Fruit fly (Drosophila melanogaster) whole organism, embryonic: ENCODE data around the gene CG14401.

Experiments used
- Adf1 ChIP-seq: fragments of 200-800 bp; sonication (Bioruptor generic); IDR thresholded peaks from 2 replicates; pipeline ENCODE4 v1.3.6; 2022; ENCODE audit warnings: missing biosample characterization, missing genetic modification characterization
- Atf6 ChIP-seq: fragments of 200-800 bp; sonication (Bioruptor generic); IDR thresholded peaks from 2 replicates; pipeline ENCODE4 v1.3.6; 2022; ENCODE audit warnings: missing biosample characterization, missing genetic modification characterization
- B-H2 ChIP-seq: fragments of 200-800 bp; sonication (Bioruptor generic); optimal IDR thresholded peaks from 2 replicates; lab custom pipeline; 2018; ENCODE audit warnings: missing biosample characterization, mild to moderate bottlenecking, missing genetic modification characterization
- CG10462 ChIP-seq: fragments of 200-800 bp; sonication (Bioruptor generic); optimal IDR thresholded peaks from 2 replicates; lab custom pipeline; 2016; ENCODE audit warnings: missing biosample characterization, missing genetic modification characterization
- CG10543 ChIP-seq: fragments of 200-800 bp; sonication (Bioruptor generic); optimal IDR thresholded peaks from 3 replicates; lab custom pipeline; 2017; ENCODE audit warnings: missing biosample characterization, mild to moderate bottlenecking, missing genetic modification characterization, moderate library complexity
- CG11723 ChIP-seq: fragments of 200-800 bp; sonication (Bioruptor generic); optimal IDR thresholded peaks from 2 replicates; lab custom pipeline; 2017; ENCODE audit warnings: missing biosample characterization, mild to moderate bottlenecking, missing genetic modification characterization
- CG12104 ChIP-seq: fragments of 200-800 bp; sonication (Bioruptor generic); optimal IDR thresholded peaks from 3 replicates; lab custom pipeline; 2016; ENCODE audit warnings: missing biosample characterization, missing genetic modification characterization
- CG12219 ChIP-seq: fragments of 200-800 bp; sonication (Bioruptor generic); optimal IDR thresholded peaks from 3 replicates; lab custom pipeline; 2018; ENCODE audit warnings: missing biosample characterization, mild to moderate bottlenecking, missing genetic modification characterization
- CG1233 ChIP-seq: fragments of 200-800 bp; sonication (Bioruptor generic); optimal IDR thresholded peaks from 4 replicates; lab custom pipeline; 2018; ENCODE audit warnings: missing biosample characterization, mild to moderate bottlenecking, missing genetic modification characterization
- CG13123 ChIP-seq: fragments of 200-800 bp; sonication (Bioruptor generic); optimal IDR thresholded peaks from 2 replicates; lab custom pipeline; 2016; ENCODE audit warnings: missing biosample characterization, missing genetic modification characterization
- CG15514 ChIP-seq: fragments of 200-800 bp; sonication (Bioruptor generic); optimal IDR thresholded peaks from 3 replicates; lab custom pipeline; 2017; ENCODE audit warnings: missing biosample characterization, missing genetic modification characterization, mild to moderate bottlenecking, moderate library complexity, missing genetic modification reagents
- CG17612 ChIP-seq: fragments of 200-800 bp; sonication (Bioruptor generic); IDR thresholded peaks from 2 replicates; pipeline ENCODE4 v1.3.6; 2022; ENCODE audit warnings: missing biosample characterization, missing genetic modification characterization
- CG18476 ChIP-seq: fragments of 200-800 bp; sonication (Bioruptor generic); optimal IDR thresholded peaks from 2 replicates; lab custom pipeline; 2016; ENCODE audit warnings: missing biosample characterization, mild to moderate bottlenecking, missing genetic modification characterization
- CG2712 ChIP-seq: fragments of 200-800 bp; optimal IDR thresholded peaks from 3 replicates; lab custom pipeline; 2019; ENCODE audit warnings: missing biosample characterization, mild to moderate bottlenecking, missing genetic modification characterization, moderate library complexity
- CG31224 ChIP-seq: fragments of 200-800 bp; sonication (Bioruptor generic); IDR thresholded peaks from 2 replicates; pipeline ENCODE4 v1.3.6; 2022; ENCODE audit warnings: missing biosample characterization, missing genetic modification characterization
- CG34376 ChIP-seq: fragments of 200-800 bp; sonication (Bioruptor generic); optimal IDR thresholded peaks from 2 replicates; lab custom pipeline; 2018; ENCODE audit warnings: missing biosample characterization, mild to moderate bottlenecking, missing genetic modification characterization
- CG3726 ChIP-seq: fragments of 200-800 bp; sonication (Bioruptor generic); IDR thresholded peaks from 3 replicates; pipeline ENCODE4, ENCODE4 v1.3.6; 2022; ENCODE audit warnings: missing biosample characterization, missing genetic modification characterization
- CG4404 ChIP-seq: fragments of 200-800 bp; sonication (Bioruptor generic); IDR thresholded peaks from 2 replicates; pipeline ENCODE4 v1.3.6; 2022; ENCODE audit warnings: missing biosample characterization, missing genetic modification characterization
- CG9797 ChIP-seq: fragments of 200-800 bp; sonication (Bioruptor generic); optimal IDR thresholded peaks from 3 replicates; lab custom pipeline; 2018; ENCODE audit warnings: missing biosample characterization, mild to moderate bottlenecking, missing genetic modification characterization
- D19B ChIP-seq: fragments of 200-800 bp; sonication (Bioruptor generic); optimal IDR thresholded peaks from 2 replicates; lab custom pipeline; 2017; ENCODE audit warnings: missing biosample characterization, mild to moderate bottlenecking, missing genetic modification characterization
- Deaf1 ChIP-seq: fragments of 200-800 bp; optimal IDR thresholded peaks from 3 replicates; lab custom pipeline; 2019; ENCODE audit warnings: missing biosample characterization, mild to moderate bottlenecking, missing genetic modification characterization, moderate library complexity
- Elba2 ChIP-seq: fragments of 200-800 bp; sonication (Bioruptor generic); optimal IDR thresholded peaks from 3 replicates; lab custom pipeline; 2016; ENCODE audit warnings: missing biosample characterization, missing genetic modification characterization
- Fer3 ChIP-seq: fragments of 200-800 bp; sonication (Bioruptor generic); optimal IDR thresholded peaks from 2 replicates; lab custom pipeline; 2018; ENCODE audit warnings: missing biosample characterization, mild to moderate bottlenecking, missing genetic modification characterization, moderate library complexity
- GATAe ChIP-seq: fragments of 200-800 bp; sonication (Bioruptor generic); conservative IDR thresholded peaks from 2 replicates; pipeline ENCODE4 v1.3.6; 2022; ENCODE audit warnings: missing biosample characterization, missing genetic modification characterization
- MESR4 ChIP-seq: fragments of 200-800 bp; sonication (Bioruptor generic); optimal IDR thresholded peaks from 2 replicates; lab custom pipeline; 2018; ENCODE audit warnings: missing biosample characterization, mild to moderate bottlenecking, missing genetic modification characterization, moderate library complexity
- Max ChIP-seq: fragments of 200-800 bp; sonication (Bioruptor generic); optimal IDR thresholded peaks from 2 replicates; lab custom pipeline; 2016; ENCODE audit warnings: missing biosample characterization, mild to moderate bottlenecking, missing genetic modification characterization
- Meics ChIP-seq: fragments of 200-800 bp; sonication (Bioruptor generic); optimal IDR thresholded peaks from 2 replicates; lab custom pipeline; 2017; ENCODE audit warnings: missing biosample characterization, mild to moderate bottlenecking, missing genetic modification characterization
- NC2α ChIP-seq: fragments of 200-800 bp; sonication (Bioruptor generic); optimal IDR thresholded peaks from 2 replicates; lab custom pipeline; 2016; ENCODE audit warnings: missing biosample characterization, missing genetic modification characterization
- Opbp ChIP-seq: fragments of 200-800 bp; sonication (Bioruptor generic); IDR thresholded peaks from 3 replicates; pipeline ENCODE4 v1.3.6; 2022; ENCODE audit warnings: missing biosample characterization, missing genetic modification characterization; ENCODE audit not compliant: partially characterized antibody
- Spps ChIP-seq: fragments of 200-800 bp; sonication (Bioruptor generic); optimal IDR thresholded peaks from 2 replicates; lab custom pipeline; 2018; ENCODE audit warnings: missing biosample characterization, mild to moderate bottlenecking, missing genetic modification characterization
- Sry-β ChIP-seq: fragments of 200-800 bp; sonication (Bioruptor generic); optimal IDR thresholded peaks from 2 replicates; lab custom pipeline; 2018; ENCODE audit warnings: missing biosample characterization, mild to moderate bottlenecking, missing genetic modification characterization, moderate library complexity
- ac ChIP-seq: fragments of 200-800 bp; sonication (Bioruptor generic); optimal IDR thresholded peaks from 3 replicates; lab custom pipeline; 2017; ENCODE audit warnings: missing biosample characterization, mild to moderate bottlenecking, missing genetic modification characterization
- bowl ChIP-seq: fragments of 200-800 bp; sonication (Bioruptor generic); IDR thresholded peaks from 2 replicates; pipeline ENCODE4 v1.3.6; 2022; ENCODE audit warnings: missing biosample characterization, missing genetic modification characterization
- crc ChIP-seq: fragments of 200-800 bp; sonication (Bioruptor generic); optimal IDR thresholded peaks from 2 replicates; lab custom pipeline; 2016; ENCODE audit warnings: missing biosample characterization, missing genetic modification characterization
- dysf ChIP-seq: fragments of 200-800 bp; sonication (Bioruptor generic); IDR thresholded peaks from 3 replicates; pipeline ENCODE4 v1.3.6; 2022; ENCODE audit warnings: missing biosample characterization, missing genetic modification characterization
- ewg ChIP-seq: fragments of 200-800 bp; sonication (Bioruptor generic); optimal IDR thresholded peaks from 3 replicates; lab custom pipeline; 2017; ENCODE audit warnings: mild to moderate bottlenecking, missing biosample characterization, missing genetic modification reagents, missing genetic modification characterization
- eyg ChIP-seq: fragments of 200-800 bp; sonication (Bioruptor generic); optimal IDR thresholded peaks from 3 replicates; lab custom pipeline; 2016; ENCODE audit warnings: missing biosample characterization, missing genetic modification characterization
- jumu ChIP-seq: fragments of 200-800 bp; sonication (Bioruptor generic); optimal IDR thresholded peaks from 3 replicates; lab custom pipeline; 2016; ENCODE audit warnings: missing biosample characterization, missing genetic modification characterization
- nau ChIP-seq: fragments of 200-800 bp; sonication (Bioruptor generic); optimal IDR thresholded peaks from 3 replicates; lab custom pipeline; 2017; ENCODE audit warnings: missing biosample characterization, mild to moderate bottlenecking, missing genetic modification characterization, missing genetic modification reagents
- nmo ChIP-seq: fragments of 200-800 bp; sonication (Bioruptor generic); optimal IDR thresholded peaks from 2 replicates; lab custom pipeline; 2018; ENCODE audit warnings: missing biosample characterization, mild to moderate bottlenecking, missing genetic modification characterization, moderate library complexity
- peb ChIP-seq: fragments of 200-800 bp; sonication (Bioruptor generic); IDR thresholded peaks from 2 replicates; pipeline ENCODE4 v1.3.6; 2022; ENCODE audit warnings: missing biosample characterization, missing genetic modification characterization
- phol ChIP-seq: fragments of 200-800 bp; sonication (Bioruptor generic); optimal IDR thresholded peaks from 3 replicates; lab custom pipeline; 2018; ENCODE audit warnings: missing biosample characterization, mild to moderate bottlenecking, missing genetic modification characterization, moderate library complexity
- rib ChIP-seq: fragments of 200-800 bp; sonication (Bioruptor generic); IDR thresholded peaks from 2 replicates; pipeline ENCODE4 v1.3.6; 2022; ENCODE audit warnings: missing biosample characterization, missing genetic modification characterization
- sc ChIP-seq, 3 experiments: fragments of >200 bp in 2 of 3; fragments of 200-800 bp in 1 of 3; sonication (Bioruptor generic) in 1 of 3; optimal IDR thresholded peaks; 2 replicates in 2 of 3; 3 replicates in 1 of 3; lab custom pipeline; 2017; ENCODE audit warnings: mild to moderate bottlenecking in 1 of 3, missing biosample characterization in 1 of 3, missing genetic modification characterization in 1 of 3, missing genetic modification reagents in 1 of 3
- sima ChIP-seq: fragments of 200-800 bp; sonication (Bioruptor generic); optimal IDR thresholded peaks from 2 replicates; lab custom pipeline; 2016; ENCODE audit warnings: missing biosample characterization, missing genetic modification characterization
- slou ChIP-seq: fragments of 200-800 bp; sonication (Bioruptor generic); optimal IDR thresholded peaks from 3 replicates; lab custom pipeline; 2016; ENCODE audit warnings: missing biosample characterization, missing genetic modification characterization
- slp2 ChIP-seq: fragments of 200-800 bp; sonication (Bioruptor generic); optimal IDR thresholded peaks from 2 replicates; lab custom pipeline; 2016; ENCODE audit warnings: missing biosample characterization, missing genetic modification characterization
- sug ChIP-seq: fragments of 200-800 bp; optimal IDR thresholded peaks from 2 replicates; lab custom pipeline; 2019; ENCODE audit warnings: missing biosample characterization, mild to moderate bottlenecking, missing genetic modification characterization, moderate library complexity
- tin ChIP-seq: fragments of 200-800 bp; sonication (Bioruptor generic); optimal IDR thresholded peaks from 3 replicates; lab custom pipeline; 2016; ENCODE audit warnings: missing biosample characterization, missing genetic modification characterization

The CG14401 gene

dm6 chr2L:20889857-20890606 is 20.4 kb downstream of the CG14401 start (continued):
- TF ChIP-seq CG34376 (GFP tag; lab: Kevin White, UChicago) (peak; percentile 62), phol (tag; lab: Kevin White, UChicago) (peak; percentile 50), Atf6 (GFP tag; lab: Robert Waterston, UW) (no peak; the same call in none of the 2 replicates), B-H2 (GFP tag; lab: Kevin White, UChicago) (no peak), CG3726 (GFP tag; lab: Robert Waterston, UW) (no peak), CG9797 (no peak), ewg (GFP tag; lab: Kevin White, UChicago) (peak; percentile 6), sima (GFP tag; lab: Kevin White, UChicago) (peak; percentile 29), CG12104 (GFP tag; lab: Kevin White, UChicago) (no peak), CG10543 (GFP tag; lab: Kevin White, UChicago) (no peak), CG1233 (GFP tag; lab: Kevin White, UChicago) (no peak), CG10462 (no peak), CG12219 (GFP tag; lab: Kevin White, UChicago) (peak; percentile 44), nau (GFP tag; lab: Kevin White, UChicago) (peak; percentile 11), tin (GFP tag; lab: Kevin White, UChicago) (peak; percentile 36), NC2α (no peak), Max (GFP tag; lab: Kevin White, UChicago) (no peak), slp2 (GFP tag; lab: Kevin White, UChicago) (peak; percentile 5), CG31224 (0 out of 2 replicates have a peak, but pooled peaks have one; percentile 11), dysf (no peak), CG4404 (no peak), Adf1 (no peak), ac (GFP tag; lab: Kevin White, UChicago) (no peak), MESR4 (no peak), Sry-β (GFP tag; lab: Kevin White, UChicago) (peak; percentile 21), GATAe (GFP tag; lab: Robert Waterston, UW) (no peak), peb (GFP tag; lab: Robert Waterston, UW) (no peak), Deaf1 (peak; percentile 32), sc (optimal IDR thresholded peaks at IDR 0.05; lab: Kevin White, UChicago) (no peak), sc (GFP tag; optimal IDR thresholded peaks at IDR 0.05; lab: Kevin White, UChicago) (peak; percentile 16), slou (no peak), crc (no peak), Opbp (no peak), jumu (no peak), sug (peak; percentile 38), Spps (tag; lab: Kevin White, UChicago) (peak; percentile 3), nmo (GFP tag; lab: Kevin White, UChicago) (peak; percentile 42), CG18476 (GFP tag; lab: Kevin White, UChicago) (no peak), CG13123 (GFP tag; lab: Kevin White, UChicago) (no peak), Meics (peak; percentile 14), CG17612 (GFP tag; lab: Robert Waterston, UW) (no peak), rib (GFP tag; lab: Robert Waterston, UW) (no peak), CG11723 (GFP tag; lab: Kevin White, UChicago) (no peak), CG2712 (peak; percentile 19), eyg (GFP tag; lab: Kevin White, UChicago) (no peak), Fer3 (tag; lab: Kevin White, UChicago) (no peak), Elba2 (GFP tag; lab: Kevin White, UChicago) (no peak), CG15514 (no peak), D19B (GFP tag; lab: Kevin White, UChicago) (no peak), bowl (no peak)
